Fruit fly (Drosophila melanogaster) whole organism, embryonic: Measurements from ENCODE around the gene CG43121.
A peak's percentile ranks its signal among the peaks of the same experiment; 100 is the strongest.

ENCODE experiments used
- Atf-2 ChIP-seq: fragments of 200-800 bp; sonication (Bioruptor generic); optimal IDR thresholded peaks from 2 replicates; lab custom pipeline; 2016; ENCODE audit warnings: missing biosample characterization, missing genetic modification characterization
- Awh ChIP-seq: fragments of 200-800 bp; sonication (Bioruptor generic); IDR thresholded peaks from 2 replicates; pipeline ENCODE4, ENCODE4 v1.3.6; 2022; ENCODE audit warnings: missing biosample characterization, missing genetic modification characterization
- Blimp-1 ChIP-seq: fragments of 200-800 bp; sonication (Bioruptor generic); optimal IDR thresholded peaks from 3 replicates; lab custom pipeline; 2018; ENCODE audit warnings: missing biosample characterization, missing genetic modification characterization, mild to moderate bottlenecking, moderate library complexity, missing genetic modification reagents
- CG10565 ChIP-seq: fragments of 200-800 bp; sonication (Bioruptor generic); optimal IDR thresholded peaks from 3 replicates; lab custom pipeline; 2016; ENCODE audit warnings: missing biosample characterization, mild to moderate bottlenecking, missing genetic modification characterization
- CG11398 ChIP-seq: fragments of 200-800 bp; sonication (Bioruptor generic); optimal IDR thresholded peaks from 2 replicates; lab custom pipeline; 2016; ENCODE audit warnings: missing biosample characterization, missing genetic modification characterization
- CG15073 ChIP-seq: fragments of 200-800 bp; sonication (Bioruptor generic); optimal IDR thresholded peaks from 2 replicates; lab custom pipeline; 2016; ENCODE audit warnings: missing biosample characterization, missing genetic modification characterization
- CG2199 ChIP-seq: fragments of 200-800 bp; sonication (Bioruptor generic); IDR thresholded peaks from 3 replicates; pipeline ENCODE4 v1.3.6; 2022; ENCODE audit warnings: missing biosample characterization, missing genetic modification characterization
- CG3281 ChIP-seq: fragments of 200-800 bp; sonication (Bioruptor generic); optimal IDR thresholded peaks from 3 replicates; lab custom pipeline; 2017; ENCODE audit warnings: missing biosample characterization, mild to moderate bottlenecking, missing genetic modification characterization
- CG4707 ChIP-seq: fragments of 200-800 bp; sonication (Bioruptor generic); optimal IDR thresholded peaks from 2 replicates; lab custom pipeline; 2018; ENCODE audit warnings: missing biosample characterization, mild to moderate bottlenecking, missing genetic modification characterization, moderate library complexity
- CG6254 ChIP-seq: fragments of 200-800 bp; sonication (Bioruptor generic); optimal IDR thresholded peaks from 3 replicates; lab custom pipeline; 2017; ENCODE audit warnings: mild to moderate bottlenecking, missing biosample characterization, missing genetic modification reagents, missing genetic modification characterization
- CG6765 ChIP-seq: fragments of 200-800 bp; sonication (Bioruptor generic); optimal IDR thresholded peaks from 3 replicates; lab custom pipeline; 2017; ENCODE audit warnings: missing biosample characterization, mild to moderate bottlenecking, missing genetic modification characterization
- CG6813 ChIP-seq: fragments of 200-800 bp; sonication (Bioruptor generic); optimal IDR thresholded peaks from 2 replicates; lab custom pipeline; 2017; ENCODE audit warnings: missing biosample characterization, missing genetic modification characterization, mild to moderate bottlenecking, moderate library complexity, missing genetic modification reagents
- CG9727 ChIP-seq: fragments of 200-800 bp; sonication (Bioruptor generic); optimal IDR thresholded peaks from 3 replicates; lab custom pipeline; 2017; ENCODE audit warnings: missing biosample characterization, mild to moderate bottlenecking, missing genetic modification characterization
- D19B ChIP-seq: fragments of 200-800 bp; sonication (Bioruptor generic); optimal IDR thresholded peaks from 2 replicates; lab custom pipeline; 2017; ENCODE audit warnings: missing biosample characterization, mild to moderate bottlenecking, missing genetic modification characterization
- Doc2 ChIP-seq: fragments of 200-800 bp; sonication (Bioruptor generic); IDR thresholded peaks from 2 replicates; pipeline ENCODE4 v1.3.6; 2022; ENCODE audit warnings: missing biosample characterization, missing genetic modification characterization
- Fer2 ChIP-seq: fragments of 200-800 bp; sonication (Bioruptor generic); optimal IDR thresholded peaks from 2 replicates; lab custom pipeline; 2018; ENCODE audit warnings: missing biosample characterization, mild to moderate bottlenecking, missing genetic modification characterization, moderate library complexity
- H15 ChIP-seq: fragments of 200-800 bp; sonication (Bioruptor generic); IDR thresholded peaks from 3 replicates; pipeline ENCODE4 v1.3.6; 2022; ENCODE audit warnings: missing biosample characterization, missing genetic modification characterization
- Hmx ChIP-seq: fragments of 200-800 bp; sonication (Bioruptor generic); optimal IDR thresholded peaks from 2 replicates; lab custom pipeline; 2016; ENCODE audit warnings: missing biosample characterization, missing genetic modification characterization
- Hr78 ChIP-seq, 2 experiments: fragments of 200-800 bp in 1 of 2; fragments of >200 bp in 1 of 2; sonication (Bioruptor generic) in 1 of 2; optimal IDR thresholded peaks; 2 replicates each; lab custom pipeline; 2017 to 2019; ENCODE audit warnings: missing biosample characterization in 2 of 2, missing genetic modification characterization in 2 of 2, mild to moderate bottlenecking in 1 of 2, moderate library complexity in 1 of 2
- Kr ChIP-seq: fragments of 200-800 bp; sonication (Bioruptor generic); optimal IDR thresholded peaks from 2 replicates; lab custom pipeline; 2017; ENCODE audit warnings: missing biosample characterization, mild to moderate bottlenecking, missing genetic modification characterization
- Lpt ChIP-seq: fragments of >200 bp; optimal IDR thresholded peaks from 2 replicates; lab custom pipeline; 2018; ENCODE audit warnings: missing biosample characterization, missing genetic modification characterization
- Med ChIP-seq: fragments of 200-800 bp; sonication (Bioruptor generic); peaks from one replicate; lab custom pipeline; 2016; ENCODE audit warnings: missing biosample characterization, missing genetic modification characterization, mild to moderate bottlenecking, inconsistent platforms, moderate library complexity
- NC2β ChIP-seq: fragments of 200-800 bp; sonication (Bioruptor generic); optimal IDR thresholded peaks from 2 replicates; lab custom pipeline; 2016; ENCODE audit warnings: missing biosample characterization, missing genetic modification characterization
- bab2 ChIP-seq: fragments of 200-800 bp; sonication (Bioruptor generic); optimal IDR thresholded peaks from 2 replicates; lab custom pipeline; 2016; ENCODE audit warnings: missing biosample characterization, missing genetic modification characterization
- br ChIP-seq: fragments of >200 bp; optimal IDR thresholded peaks from 2 replicates; lab custom pipeline; 2017
- caup ChIP-seq: fragments of 200-800 bp; sonication (Bioruptor generic); optimal IDR thresholded peaks from 3 replicates; lab custom pipeline; 2017; ENCODE audit warnings: missing biosample characterization, mild to moderate bottlenecking, missing genetic modification characterization, moderate library complexity; ENCODE audit not compliant: severe bottlenecking
- chinmo ChIP-seq: fragments of 200-800 bp; sonication (Bioruptor generic); IDR thresholded peaks from 4 replicates; pipeline ENCODE4 v1.3.6; 2022; ENCODE audit warnings: missing biosample characterization, missing genetic modification characterization; ENCODE audit not compliant: partially characterized antibody
- dmrt11E ChIP-seq: fragments of 200-800 bp; sonication (Bioruptor generic); optimal IDR thresholded peaks from 3 replicates; lab custom pipeline; 2018; ENCODE audit warnings: missing biosample characterization, mild to moderate bottlenecking, missing genetic modification characterization, moderate library complexity
- ems ChIP-seq: fragments of 200-800 bp; sonication (Bioruptor generic); optimal IDR thresholded peaks from 3 replicates; lab custom pipeline; 2016; ENCODE audit warnings: missing biosample characterization, missing genetic modification characterization
- fd102C ChIP-seq: fragments of 200-800 bp; sonication (Bioruptor generic); optimal IDR thresholded peaks from 2 replicates; lab custom pipeline; 2018; ENCODE audit warnings: missing biosample characterization, mild to moderate bottlenecking, missing genetic modification characterization, moderate library complexity
- fd64A ChIP-seq: fragments of 200-800 bp; sonication (Bioruptor generic); optimal IDR thresholded peaks from 3 replicates; lab custom pipeline; 2018; ENCODE audit warnings: missing biosample characterization, mild to moderate bottlenecking, missing genetic modification characterization
- gcm ChIP-seq: fragments of 200-800 bp; sonication (Bioruptor generic); optimal IDR thresholded peaks from 2 replicates; lab custom pipeline; 2019; ENCODE audit warnings: missing biosample characterization, mild to moderate bottlenecking, missing genetic modification characterization, moderate library complexity
- gfzf ChIP-seq: fragments of 200-800 bp; sonication (Bioruptor generic); optimal IDR thresholded peaks from 2 replicates; lab custom pipeline; 2016; ENCODE audit warnings: missing biosample characterization, mild to moderate bottlenecking, missing genetic modification characterization, moderate library complexity
- grau ChIP-seq: fragments of 200-800 bp; optimal IDR thresholded peaks from 3 replicates; lab custom pipeline; 2019; ENCODE audit warnings: missing biosample characterization, mild to moderate bottlenecking, missing genetic modification characterization, moderate library complexity
- kah ChIP-seq: fragments of 200-800 bp; sonication (Bioruptor generic); optimal IDR thresholded peaks from 2 replicates; lab custom pipeline; 2018; ENCODE audit warnings: missing biosample characterization, mild to moderate bottlenecking, missing genetic modification characterization
- knrl ChIP-seq: fragments of 200-800 bp; sonication (Bioruptor generic); IDR thresholded peaks from 3 replicates; pipeline ENCODE4 v1.3.6; 2022; ENCODE audit warnings: missing biosample characterization, missing genetic modification characterization; ENCODE audit not compliant: partially characterized antibody
- pzg ChIP-seq: fragments of 200-800 bp; sonication (Bioruptor generic); optimal IDR thresholded peaks from 3 replicates; lab custom pipeline; 2018; ENCODE audit warnings: missing biosample characterization, mild to moderate bottlenecking, missing genetic modification characterization, moderate library complexity
- rib ChIP-seq: fragments of 200-800 bp; sonication (Bioruptor generic); IDR thresholded peaks from 2 replicates; pipeline ENCODE4 v1.3.6; 2022; ENCODE audit warnings: missing biosample characterization, missing genetic modification characterization
- salm ChIP-seq: fragments of 200-800 bp; sonication (Bioruptor generic); optimal IDR thresholded peaks from 2 replicates; lab custom pipeline; 2018; ENCODE audit warnings: missing biosample characterization, mild to moderate bottlenecking, missing genetic modification characterization
- stc ChIP-seq: fragments of 200-800 bp; sonication (Bioruptor generic); IDR thresholded peaks from 2 replicates; pipeline ENCODE4 v1.3.6; 2022; ENCODE audit warnings: missing biosample characterization, missing genetic modification characterization
- tin ChIP-seq: fragments of 200-800 bp; sonication (Bioruptor generic); optimal IDR thresholded peaks from 3 replicates; lab custom pipeline; 2016; ENCODE audit warnings: missing biosample characterization, missing genetic modification characterization
- tio ChIP-seq: fragments of 200-800 bp; sonication (Bioruptor generic); optimal IDR thresholded peaks from 2 replicates; lab custom pipeline; 2017; ENCODE audit warnings: missing biosample characterization, missing genetic modification characterization, inconsistent platforms
- trem ChIP-seq: fragments of 200-800 bp; optimal IDR thresholded peaks from 3 replicates; lab custom pipeline; 2019; ENCODE audit warnings: missing biosample characterization, mild to moderate bottlenecking, missing genetic modification characterization, moderate library complexity
- trh ChIP-seq: fragments of 200-800 bp; sonication (Bioruptor generic); optimal IDR thresholded peaks from 2 replicates; lab custom pipeline; 2016; ENCODE audit warnings: missing biosample characterization, missing genetic modification characterization
- unc-4 ChIP-seq: fragments of 200-800 bp; sonication (Bioruptor generic); IDR thresholded peaks from 2 replicates; pipeline ENCODE4 v1.3.6; 2022; ENCODE audit warnings: missing biosample characterization, missing genetic modification characterization; ENCODE audit not compliant: partially characterized antibody
- wdn ChIP-seq: fragments of 200-800 bp; sonication (Bioruptor generic); IDR thresholded peaks from 2 replicates; pipeline ENCODE4 v1.3.6; 2022; ENCODE audit warnings: missing biosample characterization, missing genetic modification characterization
- yki ChIP-seq: fragments of >200 bp; optimal IDR thresholded peaks from 3 replicates; lab custom pipeline; 2018
- z ChIP-seq: fragments of 200-800 bp; sonication (Bioruptor generic); IDR thresholded peaks from 3 replicates; pipeline ENCODE4 v1.3.6; 2022; ENCODE audit warnings: missing biosample characterization, missing genetic modification characterization
- zfh1 ChIP-seq: fragments of 200-800 bp; sonication (Bioruptor generic); IDR thresholded peaks from 3 replicates; pipeline ENCODE4 v1.3.6; 2022; ENCODE audit warnings: missing biosample characterization, missing genetic modification characterization

CG43121 gene

DNA sequence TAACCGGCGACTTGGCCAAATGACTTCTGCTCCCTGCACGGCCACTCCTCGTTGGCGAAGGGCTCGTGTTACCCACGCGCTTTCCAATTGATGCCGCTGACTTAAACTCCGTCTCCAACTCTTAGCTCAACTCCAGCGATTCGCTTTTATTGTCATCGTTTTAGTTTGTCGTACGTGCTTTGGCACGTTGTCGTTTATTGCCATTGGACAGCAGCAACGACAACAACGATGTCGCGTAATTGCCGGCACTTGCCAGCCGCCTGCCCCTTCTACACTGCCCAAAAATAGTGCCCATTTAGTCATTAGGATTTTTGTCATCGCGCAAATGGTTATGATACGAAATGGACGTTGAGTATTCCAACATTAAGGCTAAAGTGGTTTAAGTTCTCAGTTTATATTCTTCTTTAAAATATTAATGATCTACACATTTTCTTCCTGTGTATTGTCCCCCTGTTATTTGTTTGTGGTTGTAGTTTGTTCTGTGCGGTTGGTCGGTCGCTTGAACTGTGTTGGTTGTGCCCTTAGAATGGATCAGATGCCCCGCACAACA lies 6.4 kb downstream of the CG43121 start (continued):
- 0 out of 2 replicates have a peak, but pooled peaks have one; percentile 40 for TF ChIP-seq Doc2 (GFP tag; lab: Robert Waterston, UW)

DNA sequence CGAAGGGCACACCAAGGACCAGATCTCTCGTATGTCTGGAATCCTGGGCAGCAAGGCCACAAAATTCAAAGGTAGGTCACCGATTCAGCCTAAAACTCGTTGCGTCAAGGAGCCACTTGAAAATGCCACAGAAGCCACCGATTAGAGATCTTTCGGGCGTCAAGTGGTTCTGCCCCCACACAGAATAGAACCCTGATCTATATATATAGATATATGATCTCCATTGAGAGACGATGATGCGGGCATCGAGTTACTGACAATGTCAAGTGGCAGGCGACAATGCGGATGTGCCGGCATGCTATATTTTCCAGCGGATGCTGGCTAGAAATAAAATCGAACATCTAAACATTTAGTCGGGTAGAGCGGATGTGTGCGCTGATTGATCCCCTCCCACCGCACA lies 7.8 kb downstream of the CG43121 start:
- TF ChIP-seq H15 (no peak), dmrt11E (peak; percentile 49), tin (GFP tag; lab: Kevin White, UChicago) (peak; percentile 3), knrl (no peak), CG4707 (GFP tag; lab: Kevin White, UChicago) (no peak), CG10565 (GFP tag; lab: Kevin White, UChicago) (no peak), fd102C (GFP tag; lab: Kevin White, UChicago) (no peak), Fer2 (tag; lab: Kevin White, UChicago) (no peak), caup (no peak), Lpt (GFP tag; lab: Kevin White, UChicago) (no peak), fd64A (GFP tag; lab: Kevin White, UChicago) (no peak), CG11398 (GFP tag; lab: Kevin White, UChicago) (no peak), Awh (GFP tag; lab: Robert Waterston, UW) (no peak), trem (tag; lab: Kevin White, UChicago) (no peak), grau (tag; lab: Kevin White, UChicago) (no peak), gfzf (GFP tag; lab: Kevin White, UChicago) (no peak), CG6254 (GFP tag; lab: Kevin White, UChicago) (no peak), ems (GFP tag; lab: Kevin White, UChicago) (no peak), Hr78 (GFP tag; optimal IDR thresholded peaks at IDR 0.05; lab: Kevin White, UChicago) (no peak), D19B (GFP tag; lab: Kevin White, UChicago) (no peak), gcm (GFP tag; lab: Kevin White, UChicago) (peak; percentile 90), bab2 (GFP tag; lab: Kevin White, UChicago) (no peak), CG2199 (GFP tag; lab: Robert Waterston, UW) (no peak), chinmo (GFP tag; lab: Robert Waterston, UW) (no peak), Hmx (GFP tag; lab: Kevin White, UChicago) (no peak), CG9727 (GFP tag; lab: Kevin White, UChicago) (no peak), CG6813 (GFP tag; lab: Kevin White, UChicago) (no peak), CG6765 (GFP tag; lab: Kevin White, UChicago) (no peak), unc-4 (GFP tag; lab: Robert Waterston, UW) (no peak), salm (tag; lab: Kevin White, UChicago) (no peak), tio (GFP tag; lab: Kevin White, UChicago) (no peak), Atf-2 (GFP tag; lab: Kevin White, UChicago) (no peak), trh (GFP tag; lab: Kevin White, UChicago) (no peak), kah (GFP tag; lab: Kevin White, UChicago) (peak; percentile 74), Blimp-1 (no peak), z (no peak), Med (GFP tag; lab: Kevin White, UChicago) (peak; percentile 42), zfh1 (GFP tag; lab: Robert Waterston, UW) (no peak), pzg (GFP tag; lab: Kevin White, UChicago) (no peak), br (lab: Kevin White, UChicago) (no peak), Kr (GFP tag; lab: Kevin White, UChicago) (peak; percentile 35), stc (no peak), CG15073 (GFP tag; lab: Kevin White, UChicago) (no peak), yki (no peak), rib (GFP tag; lab: Robert Waterston, UW) (no peak), wdn (GFP tag; lab: Robert Waterston, UW) (no peak), CG3281 (no peak), NC2β (GFP tag; lab: Kevin White, UChicago) (no peak)
